Worm (Caenorhabditis elegans): Measurements from ENCODE around the gene nspb-7.

ce11 chrII:14574790-14575189 lies 3.3 kb upstream of the nspb-7 start:
- TF ChIP-seq zip-2 (tag; optimal IDR thresholded peaks at IDR 0.05) (no peak), pqm-1 (tag; optimal IDR thresholded peaks at IDR 0.05) (no peak), lin-13 (GFP tag; optimal IDR thresholded peaks at IDR 0.05) (no peak), ztf-7 (tag; optimal IDR thresholded peaks at IDR 0.05) (no peak), lin-15B (tag; optimal IDR thresholded peaks at IDR 0.05) (no peak)
